Fruit fly (Drosophila melanogaster): Measurements from ENCODE around the gene CG3164.

Gene CG3164

DNA sequence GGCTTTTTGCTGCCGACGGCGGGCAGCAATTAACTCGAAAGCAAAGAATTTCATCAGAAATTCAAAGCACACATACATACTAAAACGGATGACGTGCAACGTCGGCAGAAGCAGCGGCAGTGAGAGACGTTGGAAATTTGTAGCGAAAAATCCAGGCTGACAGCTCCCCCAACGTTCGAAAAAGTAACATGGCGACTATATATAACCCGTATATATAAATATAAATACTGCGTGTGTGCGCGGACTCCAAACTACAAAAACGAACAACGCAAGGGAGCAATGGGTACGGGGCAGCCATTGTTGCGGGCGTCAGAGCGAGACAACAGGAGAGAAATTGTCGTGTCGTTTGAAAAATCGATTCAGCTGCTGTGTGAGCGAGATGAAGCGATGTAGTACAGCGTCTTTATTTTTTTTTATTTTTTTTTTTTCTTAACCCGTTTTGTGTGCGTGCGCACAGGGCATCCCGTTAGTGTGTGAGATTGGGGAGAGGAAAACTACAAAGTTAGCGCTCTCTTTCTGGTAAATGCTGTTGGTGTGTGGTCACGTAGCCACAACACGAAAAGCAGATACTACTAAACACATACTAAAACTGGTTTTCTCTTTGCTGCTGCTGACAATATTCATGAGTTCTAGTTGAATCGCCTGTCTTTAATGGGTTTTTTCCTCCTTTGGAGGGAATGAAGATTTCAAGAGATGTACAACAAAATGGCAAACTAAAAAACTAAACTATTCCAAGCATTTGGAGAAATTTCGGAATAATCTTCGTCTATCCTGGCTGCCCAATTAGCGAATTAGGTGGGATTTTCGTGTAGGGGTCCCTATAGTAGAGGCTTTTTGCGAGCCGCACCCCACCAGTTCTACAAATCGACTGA lies 30.2 kb upstream of the CG3164 start (continued):
- TF ChIP-seq zf30C (GFP tag; optimal IDR thresholded peaks at IDR 0.05) = no peak
- peak; percentile 11 for TF ChIP-seq CG10979 (tag; optimal IDR thresholded peaks at IDR 0.05)
- TF ChIP-seq CG9817 (tag; optimal IDR thresholded peaks at IDR 0.05) = peak; percentile 17
- TF ChIP-seq CG8359 (GFP tag; optimal IDR thresholded peaks at IDR 0.05; ENCODE audit: borderline replicate concordance) = no peak
- TF ChIP-seq Optix (GFP tag; IDR thresholded peaks at IDR 0.05) = no peak
- no peak for TF ChIP-seq dimm (GFP tag; IDR thresholded peaks at IDR 0.05)
- TF ChIP-seq grn (GFP tag; optimal IDR thresholded peaks at IDR 0.05) = no peak
- TF ChIP-seq Sox102F (GFP tag; optimal IDR thresholded peaks at IDR 0.05) = no peak
- no peak for TF ChIP-seq CG32532 (GFP tag; IDR thresholded peaks at IDR 0.05)
- no peak for TF ChIP-seq CG10321 (GFP tag; IDR thresholded peaks at IDR 0.05)
- no peak for TF ChIP-seq tgo (GFP tag; IDR thresholded peaks at IDR 0.05)
- TF ChIP-seq Dfd (GFP tag; optimal IDR thresholded peaks at IDR 0.05) = no peak
- TF ChIP-seq CG3281 (GFP tag; optimal IDR thresholded peaks at IDR 0.05) = no peak
- TF ChIP-seq ham (GFP tag; IDR thresholded peaks at IDR 0.05) = no peak
- TF ChIP-seq sr (GFP tag; IDR thresholded peaks at IDR 0.05) = no peak
- no peak for TF ChIP-seq Six4 (GFP tag; optimal IDR thresholded peaks at IDR 0.05)
- TF ChIP-seq CG17385 (GFP tag; optimal IDR thresholded peaks at IDR 0.05) = peak; percentile 37
- TF ChIP-seq CG3847 (GFP tag; IDR thresholded peaks at IDR 0.05) = no peak
- TF ChIP-seq CTCF (GFP tag; optimal IDR thresholded peaks at IDR 0.05) = no peak
- TF ChIP-seq lov (optimal IDR thresholded peaks at IDR 0.05) = no peak
- no peak for TF ChIP-seq lov (GFP tag; IDR thresholded peaks at IDR 0.05)
- TF ChIP-seq CG12219 (GFP tag; optimal IDR thresholded peaks at IDR 0.05) = no peak
- TF ChIP-seq Hsf (GFP tag; optimal IDR thresholded peaks at IDR 0.05) = no peak
- TF ChIP-seq CG16813 (GFP tag; IDR thresholded peaks at IDR 0.05; ENCODE audit: partially characterized antibody) = no peak
- TF ChIP-seq CG30020 (tag; optimal IDR thresholded peaks at IDR 0.05) = no peak
- TF ChIP-seq sima (GFP tag; optimal IDR thresholded peaks at IDR 0.05) = no peak
- no peak for TF ChIP-seq CG10654 (GFP tag; optimal IDR thresholded peaks at IDR 0.05)
- TF ChIP-seq CG7786 (GFP tag; optimal IDR thresholded peaks at IDR 0.05) = no peak
- no peak for TF ChIP-seq ssp (GFP tag; IDR thresholded peaks at IDR 0.05)
- TF ChIP-seq pnt (GFP tag; optimal IDR thresholded peaks at IDR 0.05) = no peak
- TF ChIP-seq p53 (GFP tag; optimal IDR thresholded peaks at IDR 0.05) = no peak
- TF ChIP-seq tll (GFP tag; optimal IDR thresholded peaks at IDR 0.05) = no peak
- TF ChIP-seq fd96Cb (tag; optimal IDR thresholded peaks at IDR 0.05) = no peak
- no peak for TF ChIP-seq eyg (GFP tag; optimal IDR thresholded peaks at IDR 0.05)
- TF ChIP-seq Sry-β (GFP tag; optimal IDR thresholded peaks at IDR 0.05) = no peak
- TF ChIP-seq CG7372 (GFP tag; IDR thresholded peaks at IDR 0.05) = no peak
- TF ChIP-seq Sin3A (optimal IDR thresholded peaks at IDR 0.05) = no peak
- no peak for TF ChIP-seq unc-4 (GFP tag; IDR thresholded peaks at IDR 0.05; ENCODE audit: partially characterized antibody)
- TF ChIP-seq Doc3 (GFP tag; IDR thresholded peaks at IDR 0.05; ENCODE audit: partially characterized antibody) = no peak
- no peak for TF ChIP-seq CG4730 (GFP tag; IDR thresholded peaks at IDR 0.05)
- TF ChIP-seq CG4820 (GFP tag; optimal IDR thresholded peaks at IDR 0.05) = no peak
- no peak for TF ChIP-seq ro (GFP tag; IDR thresholded peaks at IDR 0.05)
- TF ChIP-seq crol (GFP tag; IDR thresholded peaks at IDR 0.05) = no peak
- no peak for TF ChIP-seq CG10274 (GFP tag; optimal IDR thresholded peaks at IDR 0.05)
- no peak for TF ChIP-seq ato (GFP tag; IDR thresholded peaks at IDR 0.05; ENCODE audit: partially characterized antibody)
- TF ChIP-seq Hr51 (GFP tag; optimal IDR thresholded peaks at IDR 0.05) = peak in 1 of 2 experiments; percentile 25

Measured in whole organism, embryonic.